Worm (Caenorhabditis elegans) whole organism, young adult: ENCODE data around the gene C45H4.18.

Experiments
- F23B12.7 ChIP-seq: sonication (generic microtip); optimal IDR thresholded peaks from 2 replicates; lab custom pipeline; 2017; ENCODE audit warnings: missing genetic modification characterization, mild to moderate bottlenecking, missing compliant biosample characterization, antibody characterized with exemption, moderate library complexity; ENCODE audit not compliant: insufficient read depth
- F55B11.4 ChIP-seq: sonication (generic microtip); optimal IDR thresholded peaks from 2 replicates; lab custom pipeline; 2016; ENCODE audit warnings: missing compliant biosample characterization, missing genetic modification characterization, borderline replicate concordance; ENCODE audit not compliant: insufficient read depth
- F57A8.1 ChIP-seq: fragments of 200-800 bp; sonication (Bioruptor generic); optimal IDR thresholded peaks from 2 replicates; lab custom pipeline; 2018; ENCODE audit warnings: mild to moderate bottlenecking, missing genetic modification characterization, moderate library complexity, missing compliant biosample characterization
- K11D2.4 ChIP-seq: fragments of 200-800 bp; sonication (Bioruptor generic); IDR thresholded peaks from 2 replicates; pipeline ENCODE4 v1.3.6; 2022; ENCODE audit warnings: missing genetic modification reagents, missing genetic modification characterization, missing compliant biosample characterization
- K12H6.12 ChIP-seq: fragments of 200-800 bp; sonication (Bioruptor generic); optimal IDR thresholded peaks from 2 replicates; lab custom pipeline; 2018; ENCODE audit warnings: mild to moderate bottlenecking, missing genetic modification characterization, missing compliant biosample characterization
- T26A5.8 ChIP-seq: sonication (generic microtip); optimal IDR thresholded peaks from 2 replicates; lab custom pipeline; 2016; ENCODE audit warnings: missing genetic modification characterization, missing compliant biosample characterization
- Y53G8AR.9 ChIP-seq: fragments of 200-800 bp; sonication (Bioruptor generic); conservative IDR thresholded peaks from 2 replicates; pipeline ENCODE4 v1.3.6; 2022; ENCODE audit warnings: missing genetic modification reagents, missing genetic modification characterization, missing compliant biosample characterization
- ama-1 ChIP-seq, 3 experiments: fragments of 150-350 bp in 1 of 3; sonication (generic microtip) in 2 of 3; optimal IDR thresholded peaks; 2 replicates each; lab custom pipeline; 2014 to 2018; ENCODE audit warnings: missing biosample characterization in 2 of 3, missing genetic modification characterization in 2 of 3, missing genetic modification reagents in 2 of 3
- atf-7 ChIP-seq: sonication (generic microtip); optimal IDR thresholded peaks from 2 replicates; lab custom pipeline; 2017; ENCODE audit warnings: mild to moderate bottlenecking, missing genetic modification characterization, missing compliant biosample characterization
- athp-1 ChIP-seq: sonication (generic microtip); optimal IDR thresholded peaks from 2 replicates; lab custom pipeline; 2017; ENCODE audit warnings: mild to moderate bottlenecking, missing genetic modification characterization, missing compliant biosample characterization
- attf-5 ChIP-seq: fragments of 200-800 bp; sonication (Bioruptor generic); optimal IDR thresholded peaks from 2 replicates; lab custom pipeline; 2018; ENCODE audit warnings: mild to moderate bottlenecking, missing genetic modification characterization, missing compliant biosample characterization
- bed-2 ChIP-seq: fragments of 200-800 bp; sonication (Bioruptor generic); IDR thresholded peaks from 2 replicates; pipeline ENCODE4 v1.3.6; 2022; ENCODE audit warnings: missing genetic modification reagents, missing genetic modification characterization, missing compliant biosample characterization
- ccch-3 ChIP-seq: fragments of 200-800 bp; sonication (Bioruptor generic); optimal IDR thresholded peaks from 2 replicates; lab custom pipeline; 2018; ENCODE audit warnings: mild to moderate bottlenecking, missing genetic modification characterization, missing compliant biosample characterization
- cebp-1 ChIP-seq, 2 experiments: fragments of 200-800 bp in 1 of 2; sonication (Bioruptor generic) in 1 of 2; sonication (generic microtip) in 1 of 2; IDR thresholded peaks in 1 of 2; optimal IDR thresholded peaks in 1 of 2; 2 replicates each; pipeline versions ENCODE4 v1.3.6 to Lab custom; 2017 to 2022; ENCODE audit warnings: missing compliant biosample characterization in 2 of 2, missing genetic modification characterization in 2 of 2, mild to moderate bottlenecking in 1 of 2, missing genetic modification reagents in 1 of 2, moderate library complexity in 1 of 2
- ceh-27 ChIP-seq: fragments of 200-800 bp; sonication (Bioruptor generic); optimal IDR thresholded peaks from 2 replicates; lab custom pipeline; 2018; ENCODE audit warnings: mild to moderate bottlenecking, missing genetic modification characterization, moderate library complexity, missing compliant biosample characterization
- ceh-91 ChIP-seq: fragments of 200-800 bp; sonication (Bioruptor generic); IDR thresholded peaks from 2 replicates; pipeline ENCODE4 v1.3.6; 2022; ENCODE audit warnings: missing genetic modification reagents, missing genetic modification characterization, missing compliant biosample characterization
- chd-7 ChIP-seq: sonication (generic microtip); optimal IDR thresholded peaks from 2 replicates; lab custom pipeline; 2016; ENCODE audit warnings: mild to moderate bottlenecking, missing genetic modification characterization, moderate library complexity, missing compliant biosample characterization
- dox-1 ChIP-seq: fragments of 200-800 bp; sonication (Bioruptor generic); IDR thresholded peaks from 2 replicates; pipeline ENCODE4 v1.3.6; 2022; ENCODE audit warnings: missing genetic modification reagents, missing genetic modification characterization, missing compliant biosample characterization
- egrh-3 ChIP-seq: fragments of 200-800 bp; sonication (Bioruptor generic); IDR thresholded peaks from 2 replicates; pipeline ENCODE4 v1.3.6; 2022; ENCODE audit warnings: missing genetic modification reagents, missing genetic modification characterization, missing compliant biosample characterization
- ekl-4 ChIP-seq: fragments of 200-800 bp; sonication (Bioruptor generic); IDR thresholded peaks from 2 replicates; pipeline ENCODE4 v1.3.6; 2022; ENCODE audit warnings: missing genetic modification reagents, missing genetic modification characterization, missing compliant biosample characterization
- ets-4 ChIP-seq: fragments of 200-800 bp; sonication (Bioruptor generic); optimal IDR thresholded peaks from 2 replicates; lab custom pipeline; 2018; ENCODE audit warnings: mild to moderate bottlenecking, missing genetic modification characterization, missing compliant biosample characterization
- fkh-3 ChIP-seq: sonication (generic microtip); optimal IDR thresholded peaks from 2 replicates; lab custom pipeline; 2016; ENCODE audit warnings: mild to moderate bottlenecking, missing genetic modification characterization, missing compliant biosample characterization
- hlh-12 ChIP-seq: sonication (generic microtip); optimal IDR thresholded peaks from 2 replicates; lab custom pipeline; 2016; ENCODE audit warnings: missing genetic modification characterization, missing compliant biosample characterization
- hlh-26 ChIP-seq: fragments of 200-800 bp; sonication (Bioruptor generic); conservative IDR thresholded peaks from 2 replicates; pipeline ENCODE4 v1.3.6; 2022; ENCODE audit warnings: missing genetic modification reagents, missing genetic modification characterization, missing compliant biosample characterization
- hrde-1 ChIP-seq: sonication (generic microtip); optimal IDR thresholded peaks from 2 replicates; lab custom pipeline; 2016; ENCODE audit warnings: missing genetic modification characterization, mild to moderate bottlenecking, missing compliant biosample characterization, moderate library complexity, missing genotype, missing genetic modification reagents, borderline replicate concordance
- lin-35 ChIP-seq, 3 experiments: fragments of 150-350 bp in 2 of 3; sonication (generic microtip) in 1 of 3; optimal IDR thresholded peaks; 2 replicates each; lab custom pipeline; 2014 to 2018; ENCODE audit warnings: missing biosample characterization in 3 of 3, missing genetic modification characterization in 3 of 3, missing genetic modification reagents in 3 of 3
- lin-54 ChIP-seq: fragments of 200-800 bp; sonication (Bioruptor generic); optimal IDR thresholded peaks from 2 replicates; lab custom pipeline; 2018; ENCODE audit warnings: mild to moderate bottlenecking, missing genetic modification characterization, missing compliant biosample characterization
- madf-6 ChIP-seq: fragments of 200-800 bp; sonication (Bioruptor generic); IDR thresholded peaks from 2 replicates; pipeline ENCODE4 v1.3.6; 2022; ENCODE audit warnings: missing genetic modification reagents, missing genetic modification characterization, missing compliant biosample characterization
- mes-4 ChIP-seq: sonication (generic microtip); optimal IDR thresholded peaks from 2 replicates; lab custom pipeline; 2016; ENCODE audit warnings: missing genotype, missing genetic modification characterization, missing compliant biosample characterization
- nfyb-1 ChIP-seq: fragments of 200-800 bp; sonication (Bioruptor generic); IDR thresholded peaks from 2 replicates; pipeline ENCODE4 v1.3.6; 2022; ENCODE audit warnings: missing genetic modification reagents, missing genetic modification characterization, missing compliant biosample characterization
- nhr-80 ChIP-seq: sonication (generic microtip); optimal IDR thresholded peaks from 2 replicates; lab custom pipeline; 2016; ENCODE audit warnings: missing genetic modification characterization, missing compliant biosample characterization
- pha-4 ChIP-seq: fragments of 150-350 bp; sonication (generic microtip); optimal IDR thresholded peaks from 2 replicates; lab custom pipeline; 2014; ENCODE audit warnings: missing biosample characterization, missing genetic modification reagents, missing genetic modification characterization
- rcor-1 ChIP-seq: fragments of 200-800 bp; sonication (Bioruptor generic); IDR thresholded peaks from 2 replicates; pipeline ENCODE4 v1.3.6; 2022; ENCODE audit warnings: missing genetic modification reagents, missing genetic modification characterization, missing compliant biosample characterization
- rec-8 ChIP-seq, 2 experiments: sonication (generic microtip); optimal IDR thresholded peaks; 2 replicates each; lab custom pipeline; 2016; ENCODE audit warnings: mild to moderate bottlenecking in 2 of 2, missing genetic modification characterization in 2 of 2, missing genetic modification reagents in 2 of 2, missing genotype in 2 of 2, missing biosample characterization in 1 of 2, missing compliant biosample characterization in 1 of 2, moderate library complexity in 1 of 2
- sdz-38 ChIP-seq: sonication (generic microtip); optimal IDR thresholded peaks from 2 replicates; lab custom pipeline; 2016; ENCODE audit warnings: missing genotype, missing genetic modification characterization, missing compliant biosample characterization
- sea-2 ChIP-seq: fragments of 200-800 bp; sonication (Bioruptor generic); IDR thresholded peaks from 2 replicates; pipeline ENCODE4 v1.3.6; 2022; ENCODE audit warnings: missing genetic modification characterization, missing compliant biosample characterization
- tbp1 ChIP-seq: fragments of 200-800 bp; sonication (Bioruptor generic); optimal IDR thresholded peaks from 2 replicates; lab custom pipeline; 2018; ENCODE audit warnings: mild to moderate bottlenecking, missing genetic modification characterization, missing compliant biosample characterization
- tlf-1 ChIP-seq: fragments of 200-800 bp; sonication (Bioruptor generic); optimal IDR thresholded peaks from 2 replicates; lab custom pipeline; 2018; ENCODE audit warnings: mild to moderate bottlenecking, missing genetic modification characterization, missing compliant biosample characterization
- unc-130 ChIP-seq: sonication (generic microtip); optimal IDR thresholded peaks from 2 replicates; lab custom pipeline; 2016; ENCODE audit warnings: missing genetic modification reagents, missing genetic modification characterization, missing compliant biosample characterization
- zfh-2 ChIP-seq: fragments of 200-800 bp; sonication (Bioruptor generic); conservative IDR thresholded peaks from 2 replicates; pipeline ENCODE4 v1.3.6; 2022; ENCODE audit warnings: missing genetic modification reagents, missing genetic modification characterization, missing compliant biosample characterization
- ztf-18 ChIP-seq: sonication (generic microtip); optimal IDR thresholded peaks from 2 replicates; lab custom pipeline; 2016; ENCODE audit warnings: missing genotype, mild to moderate bottlenecking, missing genetic modification characterization, missing compliant biosample characterization
- ztf-26 ChIP-seq: sonication (generic microtip); optimal IDR thresholded peaks from 2 replicates; lab custom pipeline; 2017; ENCODE audit warnings: missing genetic modification characterization, missing compliant biosample characterization
- ztf-3 ChIP-seq: fragments of 200-800 bp; sonication (Bioruptor generic); optimal IDR thresholded peaks from 2 replicates; lab custom pipeline; 2018; ENCODE audit warnings: mild to moderate bottlenecking, missing genetic modification characterization, missing compliant biosample characterization

The C45H4.18 gene

DNA sequence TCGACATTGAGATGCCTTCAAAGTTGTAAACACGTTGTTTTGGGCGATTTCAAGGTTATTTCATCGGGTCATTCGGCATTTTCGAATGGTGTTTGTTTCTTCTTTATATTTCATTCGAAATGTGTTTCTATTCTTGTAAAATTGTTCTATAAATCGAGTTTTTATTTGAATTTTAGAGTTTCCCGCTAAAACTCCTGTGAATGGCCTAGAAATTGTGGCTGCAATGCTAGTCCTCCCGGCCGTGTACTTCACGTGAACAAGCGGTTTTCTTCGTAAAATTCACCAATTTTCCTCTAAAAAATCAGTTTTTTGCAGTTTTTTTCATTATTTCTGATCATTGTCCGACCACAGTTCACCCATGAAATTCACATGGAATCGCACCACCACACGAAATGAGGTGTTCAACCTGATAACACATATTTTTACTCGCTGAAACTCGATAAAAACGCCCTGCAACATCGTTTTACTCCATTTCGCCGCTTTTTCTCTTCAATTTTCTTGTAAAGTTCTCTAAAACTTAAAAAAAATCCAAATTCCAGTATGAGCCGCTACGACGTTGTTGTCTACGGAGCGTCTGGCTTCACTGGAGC, 48.3 kb upstream of the C45H4.18 start, which contains the start of gene ldp-1 (continued):
- TF ChIP-seq lin-35 (GFP tag; optimal IDR thresholded peaks at IDR 0.05; lab: Kevin White, UChicago) (peak; percentile 10 to 81 (median 34)), ekl-4 (peak; percentile 9; the same call in 1 of the 2 replicates), ama-1 (optimal IDR thresholded peaks at IDR 0.05; lab: Kevin White, UChicago) (no peak), ama-1 (GFP tag; optimal IDR thresholded peaks at IDR 0.05; lab: Kevin White, UChicago) (no peak), F55B11.4 (tag; lab: Kevin White, UChicago) (no peak), sea-2 (GFP tag; lab: Robert Waterston, UW) (no peak), T26A5.8 (tag; lab: Kevin White, UChicago) (no peak), rcor-1 (GFP tag; lab: Robert Waterston, UW) (peak; percentile 46; the same call in 1 of the 2 replicates), ceh-91 (GFP tag; lab: Robert Waterston, UW) (peak; percentile 45; the same call in 1 of the 2 replicates), madf-6 (GFP tag; lab: Robert Waterston, UW) (peak; percentile 66), hlh-12 (tag; lab: Kevin White, UChicago) (no peak), ceh-27 (GFP tag; lab: Kevin White, UChicago) (peak; percentile 47), bed-2 (no peak), sdz-38 (tag; lab: Kevin White, UChicago) (no peak), tbp1 (GFP tag; lab: Kevin White, UChicago) (no peak), fkh-3 (no peak), ets-4 (GFP tag; lab: Kevin White, UChicago) (no peak), nfyb-1 (GFP tag; lab: Robert Waterston, UW) (no peak), F23B12.7 (tag; lab: Kevin White, UChicago) (no peak), hlh-26 (no peak)

DNA sequence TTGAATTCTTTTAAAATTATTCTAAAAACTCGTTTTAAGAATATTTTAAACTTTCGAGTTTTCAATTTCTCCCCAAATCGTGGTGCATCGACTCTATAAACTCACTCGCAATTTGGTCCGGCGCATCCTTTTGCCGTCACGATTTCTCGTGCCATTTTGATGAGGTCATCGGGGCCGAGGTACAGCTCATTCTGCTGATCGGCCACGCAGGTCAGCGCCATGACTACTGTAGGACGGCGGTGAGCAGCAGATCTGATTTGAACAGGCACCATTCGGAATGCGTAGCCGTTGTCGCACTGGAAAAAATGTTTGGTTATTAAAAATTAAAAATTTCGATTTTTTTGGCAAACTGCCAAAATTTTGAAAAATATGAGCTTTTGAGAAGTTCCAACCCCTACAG, 42.7 kb upstream of the C45H4.18 start:
- TF ChIP-seq zfh-2 (GFP tag; lab: Robert Waterston, UW) (peak; percentile 56; the same call in 1 of the 2 replicates), nfyb-1 (GFP tag; lab: Robert Waterston, UW) (peak; percentile 19; the same call in 1 of the 2 replicates), athp-1 (tag; lab: Kevin White, UChicago) (no peak), ets-4 (GFP tag; lab: Kevin White, UChicago) (no peak), mes-4 (no peak), pha-4 (no peak), lin-54 (GFP tag; lab: Kevin White, UChicago) (no peak), sea-2 (GFP tag; lab: Robert Waterston, UW) (0 out of 2 replicates have a peak, but pooled peaks have one; percentile 18), unc-130 (GFP tag; lab: Kevin White, UChicago) (no peak), chd-7 (tag; lab: Kevin White, UChicago) (no peak), rec-8 (tag; optimal IDR thresholded peaks at IDR 0.05; lab: Kevin White, UChicago) (no peak), ztf-18 (tag; lab: Kevin White, UChicago) (no peak), ccch-3 (GFP tag; lab: Kevin White, UChicago) (no peak), K12H6.12 (tag; lab: Kevin White, UChicago) (no peak)
- TF ChIP-seq, all 124 proteins: peak for 3

DNA sequence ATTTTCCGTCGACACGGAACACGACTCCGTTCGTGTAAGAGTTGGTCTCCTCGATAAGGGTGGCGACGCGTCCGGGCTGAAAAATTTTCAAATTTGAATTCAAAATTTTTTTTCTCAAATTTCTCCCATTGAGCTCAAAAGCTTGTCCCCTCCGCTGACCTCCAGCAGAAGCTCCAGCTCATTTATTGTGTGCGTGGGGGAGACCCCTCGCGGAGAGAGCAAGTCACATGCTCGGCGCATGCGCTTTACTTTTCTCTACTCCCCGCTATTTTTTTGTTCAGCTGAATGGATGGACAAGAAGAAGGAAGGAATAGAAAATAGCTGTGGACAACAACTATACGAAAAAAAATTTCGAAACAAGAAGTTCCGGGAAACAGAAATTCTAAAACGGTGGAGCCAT, 41.8 kb upstream of the C45H4.18 start:
- TF ChIP-seq attf-5: no peak
- peak; percentile 70 for TF ChIP-seq K12H6.12 (tag; lab: Kevin White, UChicago)
- TF ChIP-seq F57A8.1: no peak
- peak; percentile 45 for TF ChIP-seq atf-7
- no peak for TF ChIP-seq ztf-3 (GFP tag; lab: Kevin White, UChicago)
- no peak for TF ChIP-seq ets-4 (GFP tag; lab: Kevin White, UChicago)
- no peak for TF ChIP-seq ztf-26 (tag; lab: Kevin White, UChicago)
- no peak for TF ChIP-seq pha-4
- peak; percentile 7 for TF ChIP-seq nhr-80 (tag; lab: Kevin White, UChicago)
- TF ChIP-seq dox-1 (GFP tag; lab: Robert Waterston, UW): peak; percentile 42; the same call in 1 of the 2 replicates
- TF ChIP-seq hrde-1 (tag; lab: Kevin White, UChicago): no peak
- TF ChIP-seq cebp-1 (GFP tag; IDR thresholded peaks at IDR 0.05; lab: Robert Waterston, UW): no peak
- peak; percentile 74 for TF ChIP-seq cebp-1 (tag; optimal IDR thresholded peaks at IDR 0.05; lab: Kevin White, UChicago)
- no peak for TF ChIP-seq tlf-1 (GFP tag; lab: Kevin White, UChicago)
- TF ChIP-seq chd-7 (tag; lab: Kevin White, UChicago): peak; percentile 41
- TF ChIP-seq Y53G8AR.9: no peak
- TF ChIP-seq hlh-12 (tag; lab: Kevin White, UChicago): no peak
- peak; percentile 31; the same call in 1 of the 2 replicates for TF ChIP-seq egrh-3 (GFP tag; lab: Robert Waterston, UW)
- TF ChIP-seq K11D2.4 (GFP tag; lab: Robert Waterston, UW): peak; percentile 57
